Fruit fly (Drosophila melanogaster) whole organism, embryonic: Measurements from ENCODE around the gene Vsp37A.

ENCODE experiments used
- Aef1 ChIP-seq: fragments of 200-800 bp; sonication (Bioruptor generic); IDR thresholded peaks from 3 replicates; pipeline ENCODE4 v1.3.6; 2022; ENCODE audit warnings: missing biosample characterization, missing genetic modification characterization
- Asciz ChIP-seq: fragments of 200-800 bp; sonication (Bioruptor generic); optimal IDR thresholded peaks from 2 replicates; lab custom pipeline; 2017; ENCODE audit warnings: missing biosample characterization, mild to moderate bottlenecking, missing genetic modification characterization, missing genetic modification reagents
- BtbVII ChIP-seq: fragments of 200-800 bp; sonication (Bioruptor generic); optimal IDR thresholded peaks from 3 replicates; lab custom pipeline; 2017; ENCODE audit warnings: missing biosample characterization, mild to moderate bottlenecking, missing genetic modification characterization
- CG10979 ChIP-seq: fragments of 200-800 bp; sonication (Bioruptor generic); optimal IDR thresholded peaks from 2 replicates; lab custom pipeline; 2018; ENCODE audit warnings: missing biosample characterization, mild to moderate bottlenecking, missing genetic modification characterization, moderate library complexity
- CG12071 ChIP-seq: fragments of 200-800 bp; sonication (Bioruptor generic); optimal IDR thresholded peaks from 3 replicates; lab custom pipeline; 2018; ENCODE audit warnings: missing biosample characterization, mild to moderate bottlenecking, missing genetic modification characterization
- CG13775 ChIP-seq: fragments of 200-800 bp; sonication (Bioruptor generic); optimal IDR thresholded peaks from 3 replicates; lab custom pipeline; 2017; ENCODE audit warnings: missing biosample characterization, mild to moderate bottlenecking, missing genetic modification characterization
- CG15514 ChIP-seq: fragments of 200-800 bp; sonication (Bioruptor generic); optimal IDR thresholded peaks from 3 replicates; lab custom pipeline; 2017; ENCODE audit warnings: missing biosample characterization, missing genetic modification characterization, mild to moderate bottlenecking, moderate library complexity, missing genetic modification reagents
- CG16863 ChIP-seq: fragments of 200-800 bp; sonication (Bioruptor generic); optimal IDR thresholded peaks from 3 replicates; lab custom pipeline; 2016; ENCODE audit warnings: missing biosample characterization, missing genetic modification characterization
- CG17385 ChIP-seq: fragments of 200-800 bp; sonication (Bioruptor generic); optimal IDR thresholded peaks from 3 replicates; lab custom pipeline; 2018; ENCODE audit warnings: missing biosample characterization, mild to moderate bottlenecking, missing genetic modification characterization
- CG17612 ChIP-seq: fragments of 200-800 bp; sonication (Bioruptor generic); IDR thresholded peaks from 2 replicates; pipeline ENCODE4 v1.3.6; 2022; ENCODE audit warnings: missing biosample characterization, missing genetic modification characterization
- CG2129 ChIP-seq: fragments of 200-800 bp; sonication (Bioruptor generic); IDR thresholded peaks from 2 replicates; pipeline ENCODE4 v1.3.6; 2022; ENCODE audit warnings: missing biosample characterization, missing genetic modification characterization; ENCODE audit not compliant: partially characterized antibody
- CG2875 ChIP-seq: fragments of 200-800 bp; sonication (Bioruptor generic); optimal IDR thresholded peaks from 2 replicates; lab custom pipeline; 2017; ENCODE audit warnings: missing biosample characterization, mild to moderate bottlenecking, missing genetic modification characterization, missing genetic modification reagents
- CG34224 ChIP-seq: fragments of 200-800 bp; sonication (Bioruptor generic); IDR thresholded peaks from 3 replicates; pipeline ENCODE4 v1.3.6; 2022; ENCODE audit warnings: missing biosample characterization, missing genetic modification characterization; ENCODE audit not compliant: partially characterized antibody
- CG4730 ChIP-seq: fragments of 200-800 bp; sonication (Bioruptor generic); IDR thresholded peaks from 2 replicates; pipeline ENCODE4 v1.3.6; 2022; ENCODE audit warnings: missing biosample characterization, missing genetic modification characterization
- CG7372 ChIP-seq: fragments of 200-800 bp; sonication (Bioruptor generic); IDR thresholded peaks from 2 replicates; pipeline ENCODE4 v1.3.6; 2022; ENCODE audit warnings: missing biosample characterization, missing genetic modification characterization
- CG7928 ChIP-seq: fragments of 200-800 bp; sonication (Bioruptor generic); optimal IDR thresholded peaks from 2 replicates; lab custom pipeline; 2017; ENCODE audit warnings: missing biosample characterization, mild to moderate bottlenecking, missing genetic modification characterization
- CG7963 ChIP-seq: fragments of 200-800 bp; sonication (Bioruptor generic); IDR thresholded peaks from 3 replicates; pipeline ENCODE4 v1.3.6; 2022; ENCODE audit warnings: missing biosample characterization, missing genetic modification characterization; ENCODE audit not compliant: partially characterized antibody
- CG7987 ChIP-seq: fragments of 200-800 bp; sonication (Bioruptor generic); optimal IDR thresholded peaks from 2 replicates; lab custom pipeline; 2018; ENCODE audit warnings: missing biosample characterization, mild to moderate bottlenecking, missing genetic modification characterization, moderate library complexity
- CG8388 ChIP-seq: fragments of 200-800 bp; sonication (Bioruptor generic); optimal IDR thresholded peaks from 2 replicates; lab custom pipeline; 2019; ENCODE audit warnings: missing biosample characterization, mild to moderate bottlenecking, missing genetic modification characterization, moderate library complexity
- CG9609 ChIP-seq: fragments of 200-800 bp; sonication (Bioruptor generic); optimal IDR thresholded peaks from 3 replicates; lab custom pipeline; 2016; ENCODE audit warnings: missing biosample characterization, missing genetic modification characterization
- CG9817 ChIP-seq: fragments of 200-800 bp; sonication (Bioruptor generic); optimal IDR thresholded peaks from 2 replicates; lab custom pipeline; 2018; ENCODE audit warnings: missing biosample characterization, mild to moderate bottlenecking, missing genetic modification characterization, moderate library complexity
- CHES-1-like ChIP-seq: fragments of 200-800 bp; sonication (Bioruptor generic); optimal IDR thresholded peaks from 2 replicates; lab custom pipeline; 2016; ENCODE audit warnings: missing biosample characterization, missing genetic modification characterization
- Doc2 ChIP-seq: fragments of 200-800 bp; sonication (Bioruptor generic); IDR thresholded peaks from 2 replicates; pipeline ENCODE4 v1.3.6; 2022; ENCODE audit warnings: missing biosample characterization, missing genetic modification characterization
- Gug ChIP-seq: fragments of 200-800 bp; sonication (Bioruptor generic); IDR thresholded peaks from 4 replicates; pipeline ENCODE4 v1.3.6; 2022; ENCODE audit warnings: missing biosample characterization, missing genetic modification characterization
- HHEX ChIP-seq: fragments of 200-800 bp; sonication (Bioruptor generic); optimal IDR thresholded peaks from 3 replicates; lab custom pipeline; 2017; ENCODE audit warnings: missing biosample characterization, mild to moderate bottlenecking, missing genetic modification characterization, missing genetic modification reagents
- HLH4C ChIP-seq: fragments of 200-800 bp; sonication (Bioruptor generic); IDR thresholded peaks from 3 replicates; pipeline ENCODE4 v1.3.6; 2022; ENCODE audit warnings: missing biosample characterization, missing genetic modification characterization; ENCODE audit not compliant: partially characterized antibody
- HLHmδ ChIP-seq: fragments of 200-800 bp; sonication (Bioruptor generic); optimal IDR thresholded peaks from 2 replicates; lab custom pipeline; 2018; ENCODE audit warnings: missing biosample characterization, mild to moderate bottlenecking, missing genetic modification characterization, moderate library complexity
- HmgD ChIP-seq: fragments of 200-800 bp; sonication (Bioruptor generic); optimal IDR thresholded peaks from 3 replicates; lab custom pipeline; 2016; ENCODE audit warnings: missing biosample characterization, missing genetic modification characterization
- Lim3 ChIP-seq: fragments of 200-800 bp; sonication (Bioruptor generic); IDR thresholded peaks from 2 replicates; pipeline ENCODE4 v1.3.6; 2022; ENCODE audit warnings: missing biosample characterization, missing genetic modification characterization
- Meics ChIP-seq: fragments of 200-800 bp; sonication (Bioruptor generic); optimal IDR thresholded peaks from 2 replicates; lab custom pipeline; 2017; ENCODE audit warnings: missing biosample characterization, mild to moderate bottlenecking, missing genetic modification characterization
- Poxn ChIP-seq: fragments of 200-800 bp; sonication (Bioruptor generic); IDR thresholded peaks from 2 replicates; pipeline ENCODE4 v1.3.6; 2022; ENCODE audit warnings: missing biosample characterization, missing genetic modification characterization
- Scr ChIP-seq: fragments of 200-800 bp; sonication (Bioruptor generic); IDR thresholded peaks from 2 replicates; pipeline ENCODE4 v1.3.6; 2022; ENCODE audit warnings: missing biosample characterization, missing genetic modification characterization; ENCODE audit not compliant: partially characterized antibody
- Stat92E ChIP-seq, 3 experiments: fragments of >200 bp in 2 of 3; fragments of 200-800 bp in 1 of 3; sonication (Bioruptor generic) in 1 of 3; optimal IDR thresholded peaks; 2 replicates each; lab custom pipeline; 2017 to 2019; ENCODE audit warnings: missing biosample characterization in 3 of 3, missing genetic modification characterization in 3 of 3, mild to moderate bottlenecking in 1 of 3, moderate library complexity in 1 of 3
- ara ChIP-seq: fragments of 200-800 bp; sonication (Bioruptor generic); IDR thresholded peaks from 2 replicates; pipeline ENCODE4 v1.3.6; 2022; ENCODE audit warnings: missing biosample characterization, missing genetic modification characterization
- caup ChIP-seq: fragments of 200-800 bp; sonication (Bioruptor generic); optimal IDR thresholded peaks from 3 replicates; lab custom pipeline; 2017; ENCODE audit warnings: missing biosample characterization, mild to moderate bottlenecking, missing genetic modification characterization, moderate library complexity; ENCODE audit not compliant: severe bottlenecking
- croc ChIP-seq: fragments of 200-800 bp; sonication (Bioruptor generic); conservative IDR thresholded peaks from 3 replicates; pipeline ENCODE4 v1.3.6; 2022; ENCODE audit warnings: missing biosample characterization, missing genetic modification characterization
- ewg ChIP-seq: fragments of 200-800 bp; sonication (Bioruptor generic); optimal IDR thresholded peaks from 3 replicates; lab custom pipeline; 2017; ENCODE audit warnings: mild to moderate bottlenecking, missing biosample characterization, missing genetic modification reagents, missing genetic modification characterization
- gem ChIP-seq: fragments of 200-800 bp; sonication (Bioruptor generic); optimal IDR thresholded peaks from 2 replicates; lab custom pipeline; 2019; ENCODE audit warnings: missing biosample characterization, mild to moderate bottlenecking, missing genetic modification characterization, moderate library complexity
- gt ChIP-seq: fragments of 200-800 bp; sonication (Bioruptor generic); IDR thresholded peaks from 2 replicates; pipeline ENCODE4 v1.3.6; 2022; ENCODE audit warnings: missing biosample characterization, missing genetic modification characterization
- jigr1 ChIP-seq: fragments of 200-800 bp; sonication (Bioruptor generic); IDR thresholded peaks from 3 replicates; pipeline ENCODE4 v1.3.6; 2022; ENCODE audit warnings: missing biosample characterization, missing genetic modification characterization
- jumu ChIP-seq: fragments of 200-800 bp; sonication (Bioruptor generic); optimal IDR thresholded peaks from 3 replicates; lab custom pipeline; 2016; ENCODE audit warnings: missing biosample characterization, missing genetic modification characterization
- luna ChIP-seq: fragments of 200-800 bp; sonication (Bioruptor generic); optimal IDR thresholded peaks from 2 replicates; lab custom pipeline; 2016; ENCODE audit warnings: missing biosample characterization, missing genetic modification characterization
- otp ChIP-seq: fragments of 200-800 bp; sonication (Bioruptor generic); IDR thresholded peaks from 3 replicates; pipeline ENCODE4, ENCODE4 v1.3.6; 2022; ENCODE audit warnings: missing biosample characterization, missing genetic modification characterization
- phol ChIP-seq: fragments of 200-800 bp; sonication (Bioruptor generic); optimal IDR thresholded peaks from 3 replicates; lab custom pipeline; 2018; ENCODE audit warnings: missing biosample characterization, mild to moderate bottlenecking, missing genetic modification characterization, moderate library complexity
- prd ChIP-seq, 3 experiments: fragments of >200 bp in 2 of 3; fragments of 200-800 bp in 1 of 3; sonication (Bioruptor generic) in 1 of 3; optimal IDR thresholded peaks in 2 of 3; IDR thresholded peaks in 1 of 3; 2 replicates in 2 of 3; 3 replicates in 1 of 3; pipeline versions ENCODE4 v1.3.6 to Lab custom; 2017 to 2022; ENCODE audit warnings: missing biosample characterization in 1 of 3, missing genetic modification characterization in 1 of 3
- sqz ChIP-seq: fragments of 200-800 bp; sonication (Bioruptor generic); optimal IDR thresholded peaks from 3 replicates; lab custom pipeline; 2018; ENCODE audit warnings: missing biosample characterization, mild to moderate bottlenecking, missing genetic modification characterization
- vfl ChIP-seq: fragments of 200-800 bp; sonication (Bioruptor generic); optimal IDR thresholded peaks from 2 replicates; lab custom pipeline; 2016; ENCODE audit warnings: missing biosample characterization, missing genetic modification characterization
- vnd ChIP-seq: fragments of 200-800 bp; sonication (Bioruptor generic); IDR thresholded peaks from 3 replicates; pipeline ENCODE4 v1.3.6; 2022; ENCODE audit warnings: missing biosample characterization, missing genetic modification characterization; ENCODE audit not compliant: partially characterized antibody
- zen ChIP-seq: fragments of 200-800 bp; sonication (Bioruptor generic); optimal IDR thresholded peaks from 3 replicates; lab custom pipeline; 2018; ENCODE audit warnings: missing biosample characterization, mild to moderate bottlenecking, missing genetic modification characterization, moderate library complexity
- zfh2 ChIP-seq: fragments of 200-800 bp; sonication (Bioruptor generic); optimal IDR thresholded peaks from 2 replicates; lab custom pipeline; 2016; ENCODE audit warnings: missing biosample characterization, missing genetic modification characterization

Vsp37A gene

dm6 chrX:617477-617795, 3.9 kb upstream of the Vsp37A start (continued):
- TF ChIP-seq Meics (no peak), CG17612 (GFP tag; lab: Robert Waterston, UW) (no peak), CG2129 (GFP tag; lab: Robert Waterston, UW) (peak; percentile 33; the same call in 1 of the 2 replicates), CG34224 (GFP tag; lab: Robert Waterston, UW) (peak; percentile 71), CG4730 (no peak), CG2875 (no peak), Aef1 (GFP tag; lab: Robert Waterston, UW) (peak; percentile 35; the same call in 2 of the 3 replicates), gem (tag; lab: Kevin White, UChicago) (no peak), luna (GFP tag; lab: Kevin White, UChicago) (no peak), sqz (no peak), vnd (peak; percentile 91), BtbVII (no peak), HHEX (no peak), CG8388 (GFP tag; lab: Kevin White, UChicago) (no peak), HmgD (peak; percentile 19), zen (tag; lab: Kevin White, UChicago) (no peak), caup (no peak), CG16863 (GFP tag; lab: Kevin White, UChicago) (no peak), zfh2 (GFP tag; lab: Kevin White, UChicago) (peak; percentile 35), otp (GFP tag; lab: Robert Waterston, UW) (no peak), Stat92E (GFP tag; optimal IDR thresholded peaks at IDR 0.05; lab: Kevin White, UChicago) (peak in 1 of 3 experiments; percentile 2), HLHmδ (no peak), Poxn (GFP tag; lab: Robert Waterston, UW) (no peak), CG9817 (tag; lab: Kevin White, UChicago) (no peak), Lim3 (GFP tag; lab: Robert Waterston, UW) (no peak), CG17385 (GFP tag; lab: Kevin White, UChicago) (no peak), Doc2 (GFP tag; lab: Robert Waterston, UW) (no peak), CG10979 (tag; lab: Kevin White, UChicago) (no peak), CG7928 (GFP tag; lab: Kevin White, UChicago) (no peak), ara (GFP tag; lab: Robert Waterston, UW) (no peak), HLH4C (GFP tag; lab: Robert Waterston, UW) (peak; percentile 69), jigr1 (no peak), CG7372 (no peak), gt (GFP tag; lab: Robert Waterston, UW) (no peak), CHES-1-like (GFP tag; lab: Kevin White, UChicago) (no peak), CG12071 (no peak), Gug (GFP tag; lab: Robert Waterston, UW) (no peak), CG15514 (GFP tag; lab: Kevin White, UChicago) (peak; percentile 89), CG7963 (peak; percentile 64; the same call in 2 of the 3 replicates), vfl (GFP tag; lab: Kevin White, UChicago) (no peak), CG7987 (GFP tag; lab: Kevin White, UChicago) (no peak), prd (optimal IDR thresholded peaks at IDR 0.05; lab: Kevin White, UChicago) (no peak), prd (GFP tag; IDR thresholded peaks at IDR 0.05; lab: Robert Waterston, UW) (0 out of 3 replicates have a peak, but pooled peaks have one; percentile 27), CG9609 (GFP tag; lab: Kevin White, UChicago) (no peak), ewg (peak; percentile 57), Asciz (GFP tag; lab: Kevin White, UChicago) (no peak), phol (tag; lab: Kevin White, UChicago) (no peak), croc (no peak), Scr (GFP tag; lab: Robert Waterston, UW) (peak; percentile 75), CG13775 (GFP tag; lab: Kevin White, UChicago) (no peak), jumu (GFP tag; lab: Kevin White, UChicago) (no peak)
